Fruit fly (Drosophila melanogaster) whole organism, adult: Measurements from ENCODE around the gene Jhbp14.

Source experiments
- Hr96 ChIP-seq: fragments of 200-800 bp; sonication (Bioruptor generic); optimal IDR thresholded peaks from 2 replicates; lab custom pipeline; 2016; ENCODE audit warnings: missing biosample characterization, missing genetic modification characterization
- cic ChIP-seq: fragments of 200-800 bp; sonication (Bioruptor generic); optimal IDR thresholded peaks from 2 replicates; lab custom pipeline; 2017; ENCODE audit warnings: missing biosample characterization, mild to moderate bottlenecking, missing genetic modification characterization, moderate library complexity
- ovo ChIP-seq: fragments of 200-800 bp; sonication (Bioruptor generic); optimal IDR thresholded peaks from 2 replicates; lab custom pipeline; 2016; ENCODE audit warnings: missing biosample characterization, missing genetic modification characterization
- toe ChIP-seq: fragments of 200-800 bp; sonication (Bioruptor generic); optimal IDR thresholded peaks from 2 replicates; lab custom pipeline; 2016; ENCODE audit warnings: missing biosample characterization, missing genetic modification characterization

- TF ChIP-seq toe (GFP tag; lab: Kevin White, UChicago) (no peak), Hr96 (GFP tag; lab: Kevin White, UChicago) (no peak), ovo (GFP tag; lab: Kevin White, UChicago) (no peak), cic (no peak)
Observed at dm6 chr2L:13215010-13215409, 21.3 kb upstream of the Jhbp14 start, which contains the start of gene kek4.
